Fruit fly (Drosophila melanogaster): ENCODE results near the gene Tsp.

The Tsp gene

DNA sequence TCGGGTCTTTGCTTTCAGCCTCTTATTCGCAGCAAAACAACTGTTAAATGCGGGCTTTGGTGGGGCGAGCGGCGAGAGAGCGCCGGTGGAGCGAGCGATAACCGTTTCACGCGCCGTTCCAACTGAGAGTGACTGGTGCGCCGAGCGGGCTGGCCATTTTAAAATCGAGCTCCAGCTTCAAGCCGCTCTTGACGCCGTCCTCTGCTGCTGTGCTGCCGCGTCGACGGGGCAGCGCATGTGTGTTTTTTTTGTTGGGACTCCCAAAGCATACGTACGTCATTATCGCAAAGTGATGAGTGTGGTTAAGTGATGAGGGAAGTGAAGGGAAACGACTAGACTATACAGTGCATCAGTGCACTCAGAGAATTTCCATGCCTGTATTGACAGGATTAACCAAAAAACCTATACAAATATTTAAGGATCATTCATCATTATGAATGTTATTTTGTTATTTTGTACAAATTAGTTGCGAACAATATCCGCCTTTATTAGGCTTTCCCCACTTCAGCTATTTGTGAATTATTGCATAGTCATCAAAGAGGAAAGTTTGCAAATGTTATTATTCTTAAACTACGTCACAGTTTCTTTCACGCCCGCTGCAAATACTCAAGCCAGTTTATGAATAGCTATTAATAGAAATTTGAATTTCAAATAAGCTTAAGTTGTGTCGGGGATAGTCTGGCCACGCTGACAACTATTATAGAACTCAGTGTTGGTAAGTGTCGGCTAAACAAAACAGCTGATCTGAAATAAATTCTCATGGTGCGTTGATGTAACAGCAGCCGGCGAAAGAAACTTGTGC, 35.5 kb downstream of the Tsp start, which contains the start of gene Spn27A (continued):
- TF ChIP-seq CG18599 (GFP tag; optimal IDR thresholded peaks at IDR 0.05), result no peak
- TF ChIP-seq sr (GFP tag; IDR thresholded peaks at IDR 0.05), result no peak

DNA sequence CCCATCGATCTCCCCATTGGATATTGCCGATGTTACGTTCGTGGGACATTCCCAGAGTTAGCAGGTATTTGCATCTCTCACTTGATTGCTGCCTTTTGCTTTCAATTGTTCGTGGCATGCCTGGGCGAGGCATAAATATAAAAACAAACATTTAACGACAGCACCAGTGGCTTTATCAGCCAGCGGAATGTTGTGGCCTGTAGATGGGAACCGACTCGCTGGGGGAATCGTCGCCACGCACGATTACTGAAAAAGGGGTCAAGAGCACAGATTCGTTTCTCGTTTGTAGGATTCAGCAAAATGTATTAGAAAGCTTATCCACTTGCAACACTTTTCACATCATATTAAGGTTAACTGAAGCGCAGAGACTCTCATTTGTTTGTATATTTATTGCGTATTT, 37.5 kb downstream of the Tsp start:
- TF ChIP-seq cas (GFP tag; IDR thresholded peaks at IDR 0.05), result no peak
- TF ChIP-seq Vsx1 (GFP tag; optimal IDR thresholded peaks at IDR 0.05), result no peak
- TF ChIP-seq CG6175 (GFP tag; IDR thresholded peaks at IDR 0.05), result 0 out of 3 replicates have a peak, but pooled peaks have one; percentile 25
- no peak for TF ChIP-seq B-H2 (GFP tag; optimal IDR thresholded peaks at IDR 0.05)
- TF ChIP-seq usp (GFP tag; optimal IDR thresholded peaks at IDR 0.05), result no peak
- TF ChIP-seq mld (GFP tag; IDR thresholded peaks at IDR 0.05; ENCODE audit: partially characterized antibody), result no peak
- no peak for TF ChIP-seq knrl (GFP tag; IDR thresholded peaks at IDR 0.05; ENCODE audit: partially characterized antibody)
- TF ChIP-seq CG12769 (tag; optimal IDR thresholded peaks at IDR 0.05), result peak; percentile 35
- TF ChIP-seq CG7786 (GFP tag; optimal IDR thresholded peaks at IDR 0.05), result no peak
- TF ChIP-seq sug (tag; optimal IDR thresholded peaks at IDR 0.05), result peak; percentile 55
- no peak for TF ChIP-seq ems (GFP tag; optimal IDR thresholded peaks at IDR 0.05)
- TF ChIP-seq eve (GFP tag; optimal IDR thresholded peaks at IDR 0.05), result no peak
- no peak for TF ChIP-seq ftz-f1 (GFP tag; optimal IDR thresholded peaks at IDR 0.05)
- TF ChIP-seq sd (tag; optimal IDR thresholded peaks at IDR 0.05), result peak; percentile 73
- TF ChIP-seq CG1832 (GFP tag; optimal IDR thresholded peaks at IDR 0.05), result no peak
- TF ChIP-seq zfh2 (GFP tag; optimal IDR thresholded peaks at IDR 0.05), result no peak
- TF ChIP-seq Ssrp (tag; optimal IDR thresholded peaks at IDR 0.05), result no peak
- TF ChIP-seq CG4328 (GFP tag; optimal IDR thresholded peaks at IDR 0.05), result no peak
- TF ChIP-seq ash1 (GFP tag; optimal IDR thresholded peaks at IDR 0.05), result no peak
- no peak for TF ChIP-seq CG4424 (GFP tag; optimal IDR thresholded peaks at IDR 0.05)
- peak; percentile 46 for TF ChIP-seq Deaf1 (tag; optimal IDR thresholded peaks at IDR 0.05)
- TF ChIP-seq pnt (GFP tag; optimal IDR thresholded peaks at IDR 0.05), result no peak
- no peak for TF ChIP-seq Oli (tag; optimal IDR thresholded peaks at IDR 0.05)
- no peak for TF ChIP-seq nerfin-2 (GFP tag; IDR thresholded peaks at IDR 0.05; ENCODE audit: partially characterized antibody)
- TF ChIP-seq Lhr (GFP tag; optimal IDR thresholded peaks at IDR 0.05), result no peak
- no peak for TF ChIP-seq fu2 (GFP tag; optimal IDR thresholded peaks at IDR 0.05)
- no peak for TF ChIP-seq Oaz (GFP tag; IDR thresholded peaks at IDR 0.05)
- peak; percentile 48 for TF ChIP-seq sens (GFP tag)

DNA sequence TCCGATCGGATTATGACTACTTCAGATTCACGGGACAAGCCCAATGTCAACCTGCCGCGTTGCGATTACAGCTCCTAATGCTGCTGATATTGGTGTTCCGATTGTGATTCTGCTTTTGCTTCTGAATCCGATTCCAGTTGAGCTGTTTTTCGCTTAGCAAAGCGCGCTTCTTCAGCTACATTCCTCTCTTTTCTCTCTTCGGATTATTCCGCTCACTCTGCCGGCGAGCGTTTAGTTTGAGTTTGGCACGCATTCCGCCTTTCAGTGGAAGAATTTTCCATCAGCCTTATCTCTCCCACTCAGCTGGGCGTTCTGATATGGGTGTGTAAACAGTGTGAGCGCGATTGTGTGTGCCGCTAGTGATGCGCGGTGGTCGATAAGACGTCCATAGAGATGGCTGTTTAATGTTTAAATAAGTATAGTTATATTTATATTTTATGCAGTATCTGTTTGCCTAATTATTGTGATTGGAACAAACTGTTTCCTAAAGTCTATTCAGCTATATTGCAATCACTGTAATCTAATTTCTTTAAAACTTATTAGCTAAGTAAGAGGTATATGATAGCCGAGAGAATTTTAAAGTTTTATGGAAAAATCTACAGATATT, 41.1 kb downstream of the Tsp start, which contains the start of gene Galt:
Gene Galt (minus strand): TSS at position 315 of the 607 bp plus-strand sequence.
- TF ChIP-seq CrebB (tag; optimal IDR thresholded peaks at IDR 0.05), result peak; percentile 47
- peak; percentile 54 for TF ChIP-seq gcm (GFP tag; optimal IDR thresholded peaks at IDR 0.05)
- TF ChIP-seq CG34224 (GFP tag; IDR thresholded peaks at IDR 0.05; ENCODE audit: partially characterized antibody), result peak; percentile 84
- no peak for TF ChIP-seq toy (GFP tag; IDR thresholded peaks at IDR 0.05)
- TF ChIP-seq CG10321 (GFP tag; IDR thresholded peaks at IDR 0.05), result no peak
- TF ChIP-seq CG18619 (GFP tag; optimal IDR thresholded peaks at IDR 0.05), result no peak
- TF ChIP-seq insv (GFP tag; optimal IDR thresholded peaks at IDR 0.05), result peak in 1 of 2 experiments; percentile 57
- TF ChIP-seq MBD-R2 (GFP tag; IDR thresholded peaks at IDR 0.05), result peak; percentile 74
- no peak for TF ChIP-seq CG7839 (tag; optimal IDR thresholded peaks at IDR 0.05)
- TF ChIP-seq CG17829 (tag; optimal IDR thresholded peaks at IDR 0.05), result peak; percentile 64
- no peak for TF ChIP-seq Camta (GFP tag; optimal IDR thresholded peaks at IDR 0.05)
- no peak for TF ChIP-seq btn (GFP tag; optimal IDR thresholded peaks at IDR 0.05)
- peak; percentile 9 for TF ChIP-seq kah (GFP tag; optimal IDR thresholded peaks at IDR 0.05)
- peak; percentile 58 for TF ChIP-seq CG12391 (tag; optimal IDR thresholded peaks at IDR 0.05)
- TF ChIP-seq ham (GFP tag; IDR thresholded peaks at IDR 0.05), result no peak
- no peak for TF ChIP-seq Optix (GFP tag; IDR thresholded peaks at IDR 0.05)
- TF ChIP-seq Taf1 (GFP tag; IDR thresholded peaks at IDR 0.05), result no peak
- no peak for TF ChIP-seq Nf-YA (GFP tag; IDR thresholded peaks at IDR 0.05)
